Worm (Caenorhabditis elegans) whole organism, L1 larva: ENCODE measurements around the gene F44A6.3.

Experiments used
- ceh-82 ChIP-seq, 3 experiments: fragments of 150-350 bp in 1 of 3; sonication (generic microtip) in 2 of 3; optimal IDR thresholded peaks; 2 replicates each; lab custom pipeline; 2014 to 2017; ENCODE audit warnings: missing biosample characterization in 3 of 3, missing genetic modification characterization in 3 of 3
- mep-1 ChIP-seq: fragments of 150-350 bp; optimal IDR thresholded peaks from 2 replicates; lab custom pipeline; 2014; ENCODE audit warnings: missing biosample characterization, missing genetic modification characterization
- nhr-11 ChIP-seq: fragments of 150-350 bp; optimal IDR thresholded peaks from 2 replicates; lab custom pipeline; 2014; ENCODE audit warnings: missing biosample characterization, missing genetic modification characterization
- nhr-71 ChIP-seq: sonication (generic microtip); optimal IDR thresholded peaks from 2 replicates; lab custom pipeline; 2016; ENCODE audit warnings: mild to moderate bottlenecking, missing genetic modification characterization, moderate library complexity, missing compliant biosample characterization
- sox-4 ChIP-seq: sonication (generic microtip); optimal IDR thresholded peaks from 2 replicates; lab custom pipeline; 2016; ENCODE audit warnings: missing genetic modification characterization, missing compliant biosample characterization

ce11 chrX:10188493-10188895 is 24.1 kb upstream of the F44A6.3 start:
- peak; percentile 90 for TF ChIP-seq mep-1
- TF ChIP-seq nhr-11: peak; percentile 13
- TF ChIP-seq ceh-82 (tag; optimal IDR thresholded peaks at IDR 0.05; lab: Kevin White, UChicago): peak; percentile 36 to 84 (median 39)
- TF ChIP-seq sox-4 (tag; lab: Kevin White, UChicago): peak; percentile 69
- peak; percentile 89 for TF ChIP-seq nhr-71
